Fruit fly (Drosophila melanogaster): ENCODE data around the gene Amacr.

Amacr gene

dm6 chr2L:20799991-20800897, 48.1 kb upstream of the Amacr start (continued):
- peak; percentile 99 for TF ChIP-seq woc (GFP tag; optimal IDR thresholded peaks at IDR 0.05)

- TF ChIP-seq jim (GFP tag; optimal IDR thresholded peaks at IDR 0.05) (peak; percentile 17), psq (GFP tag; optimal IDR thresholded peaks at IDR 0.05) (peak; percentile 94), dmrt93B (GFP tag; optimal IDR thresholded peaks at IDR 0.05) (no peak), brk (GFP tag; optimal IDR thresholded peaks at IDR 0.05) (no peak), Abd-B (GFP tag; optimal IDR thresholded peaks at IDR 0.05) (no peak), woc (GFP tag; optimal IDR thresholded peaks at IDR 0.05) (no peak), Jra (GFP tag; optimal IDR thresholded peaks at IDR 0.05) (no peak), Dif (GFP tag; optimal IDR thresholded peaks at IDR 0.05; ENCODE audit: partially characterized antibody) (peak; percentile 52), h (GFP tag; optimal IDR thresholded peaks at IDR 0.05) (no peak), Mio (GFP tag; optimal IDR thresholded peaks at IDR 0.05) (no peak), fru (GFP tag; optimal IDR thresholded peaks at IDR 0.05) (peak; percentile 2), sv (GFP tag; optimal IDR thresholded peaks at IDR 0.05) (no peak), N (GFP tag; optimal IDR thresholded peaks at IDR 0.05) (no peak), dl (GFP tag; optimal IDR thresholded peaks at IDR 0.05; ENCODE audit: insufficient read depth in 1 of 2, partially characterized antibody in 2 of 2) (peak in 1 of 2 experiments; percentile 18), Hr78 (GFP tag; optimal IDR thresholded peaks at IDR 0.05) (no peak), CG9705 (GFP tag; optimal IDR thresholded peaks at IDR 0.05) (no peak), pan (optimal IDR thresholded peaks at IDR 0.05) (no peak), CrebA (GFP tag; optimal IDR thresholded peaks at IDR 0.05; ENCODE audit: borderline replicate concordance) (no peak), Vsx2 (GFP tag; optimal IDR thresholded peaks at IDR 0.05; ENCODE audit: partially characterized antibody) (peak; percentile 87)
Observed at dm6 chr2L:20798351-20798777, 46.2 kb upstream of the Amacr start.

- TF ChIP-seq dl (GFP tag; optimal IDR thresholded peaks at IDR 0.05; ENCODE audit: insufficient read depth in 1 of 2, partially characterized antibody in 2 of 2) (no peak), HLH106 (tag; optimal IDR thresholded peaks at IDR 0.05) (no peak), Hnf4 (GFP tag; optimal IDR thresholded peaks at IDR 0.05) (peak; percentile 62), CrebA (GFP tag; optimal IDR thresholded peaks at IDR 0.05; ENCODE audit: borderline replicate concordance) (no peak), Vsx2 (GFP tag; optimal IDR thresholded peaks at IDR 0.05; ENCODE audit: partially characterized antibody) (no peak), tai (GFP tag; optimal IDR thresholded peaks at IDR 0.05) (peak; percentile 25), Hr83 (GFP tag; optimal IDR thresholded peaks at IDR 0.05; ENCODE audit: poor library complexity, severe bottlenecking) (peak; percentile 40), Sp1 (GFP tag; optimal IDR thresholded peaks at IDR 0.05) (peak; percentile 28), CG9705 (GFP tag; optimal IDR thresholded peaks at IDR 0.05) (no peak), dsf (GFP tag; optimal IDR thresholded peaks at IDR 0.05; ENCODE audit: borderline replicate concordance) (no peak), fru (GFP tag; optimal IDR thresholded peaks at IDR 0.05) (peak; percentile 48), br (GFP tag; optimal IDR thresholded peaks at IDR 0.05) (peak; percentile 36), foxo (GFP tag; optimal IDR thresholded peaks at IDR 0.05) (peak; percentile 10 to 40), OdsH (GFP tag; optimal IDR thresholded peaks at IDR 0.05) (no peak), Hr78 (GFP tag; optimal IDR thresholded peaks at IDR 0.05) (no peak), ey (GFP tag; optimal IDR thresholded peaks at IDR 0.05) (peak; percentile 36), usp (GFP tag; optimal IDR thresholded peaks at IDR 0.05) (no peak), Mio (GFP tag; optimal IDR thresholded peaks at IDR 0.05) (no peak), psq (GFP tag; optimal IDR thresholded peaks at IDR 0.05) (peak; percentile 70), Myc (optimal IDR thresholded peaks at IDR 0.05) (no peak), sage (GFP tag; optimal IDR thresholded peaks at IDR 0.05) (peak; percentile 5), lola (GFP tag; optimal IDR thresholded peaks at IDR 0.05) (no peak), brk (GFP tag; optimal IDR thresholded peaks at IDR 0.05) (peak; percentile 27), woc (GFP tag; optimal IDR thresholded peaks at IDR 0.05) (peak; percentile 68), Dfd (GFP tag; optimal IDR thresholded peaks at IDR 0.05) (no peak), CG32264 (GFP tag; optimal IDR thresholded peaks at IDR 0.05) (no peak), dmrt93B (GFP tag; optimal IDR thresholded peaks at IDR 0.05) (no peak), Dif (GFP tag; optimal IDR thresholded peaks at IDR 0.05; ENCODE audit: partially characterized antibody) (peak; percentile 81), rgr (GFP tag; optimal IDR thresholded peaks at IDR 0.05) (peak; percentile 53), Abd-B (GFP tag; optimal IDR thresholded peaks at IDR 0.05) (no peak), pan (optimal IDR thresholded peaks at IDR 0.05) (no peak), h (GFP tag; optimal IDR thresholded peaks at IDR 0.05) (peak; percentile 62), Rel (GFP tag; optimal IDR thresholded peaks at IDR 0.05) (no peak), Rel (tag; optimal IDR thresholded peaks at IDR 0.05) (peak; percentile 69), N (GFP tag; optimal IDR thresholded peaks at IDR 0.05) (no peak), Jra (GFP tag; optimal IDR thresholded peaks at IDR 0.05) (peak; percentile 49), jim (GFP tag; optimal IDR thresholded peaks at IDR 0.05) (no peak), GATAd (GFP tag; optimal IDR thresholded peaks at IDR 0.05) (no peak), sv (GFP tag; optimal IDR thresholded peaks at IDR 0.05) (no peak)
Observed at dm6 chr2L:20797515-20797847, 45.3 kb upstream of the Amacr start, which contains the start of gene CG9328. CG9328 (plus strand) TSS chr2L:20797715.

Measured in whole organism, wandering third instar larva.